Worm (Caenorhabditis elegans) whole organism, dauer: ENCODE results near the gene lbp-3.

Source experiments
- unc-62 ChIP-seq: sonication (generic microtip); optimal IDR thresholded peaks from 2 replicates; lab custom pipeline; 2017; ENCODE audit warnings: missing biosample characterization, missing genetic modification reagents, missing genetic modification characterization

lbp-3 gene

DNA sequence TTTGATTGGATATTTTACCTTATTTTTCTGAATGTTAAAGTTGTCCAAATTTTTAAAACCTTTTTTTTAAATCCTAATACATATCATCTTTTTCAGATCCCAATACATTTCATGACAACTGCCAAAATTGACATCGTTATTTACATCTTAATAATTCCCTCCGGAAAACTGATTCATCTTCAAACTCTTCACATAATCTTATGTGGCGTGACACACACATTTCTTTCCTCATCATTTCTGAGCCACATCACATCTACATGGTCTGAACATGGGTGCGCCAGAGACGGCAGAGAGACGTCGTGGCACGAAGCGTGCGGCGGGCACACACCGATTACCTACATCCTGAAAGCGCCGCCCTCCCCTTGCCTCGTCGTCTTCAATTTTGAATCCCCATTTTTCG is 4.7 kb upstream of the lbp-3 start, which contains the start of gene tba-9:
TSS of gene tba-9 (plus strand) at position 301 of the 400 bp plus-strand sequence.
- TF ChIP-seq unc-62 (GFP tag; lab: Kevin White, UChicago), result no peak

DNA sequence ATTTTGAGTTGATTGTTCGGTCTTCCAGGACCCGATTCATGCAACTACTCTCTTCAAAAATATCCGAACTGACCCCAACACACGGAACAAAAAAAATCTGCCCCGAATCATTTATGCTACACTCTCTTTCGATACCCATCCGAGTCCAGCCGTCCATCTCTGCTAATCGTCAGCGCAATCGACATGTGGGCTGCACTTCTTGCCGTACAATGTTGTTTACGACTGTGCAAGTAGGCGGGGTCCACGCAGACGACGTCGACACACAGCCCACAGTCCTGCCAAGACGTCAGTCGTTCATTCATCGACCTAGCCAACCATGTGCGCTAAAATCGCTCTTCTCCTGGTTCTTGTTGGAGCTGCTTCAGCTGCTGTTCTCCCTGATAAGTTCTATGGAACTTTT is 1.7 kb downstream of the lbp-3 start, which contains the start of gene lbp-1:
TSS of gene lbp-1 (plus strand) at position 301 of the 400 bp plus-strand sequence.
- TF ChIP-seq unc-62 (GFP tag; lab: Kevin White, UChicago), result no peak

DNA sequence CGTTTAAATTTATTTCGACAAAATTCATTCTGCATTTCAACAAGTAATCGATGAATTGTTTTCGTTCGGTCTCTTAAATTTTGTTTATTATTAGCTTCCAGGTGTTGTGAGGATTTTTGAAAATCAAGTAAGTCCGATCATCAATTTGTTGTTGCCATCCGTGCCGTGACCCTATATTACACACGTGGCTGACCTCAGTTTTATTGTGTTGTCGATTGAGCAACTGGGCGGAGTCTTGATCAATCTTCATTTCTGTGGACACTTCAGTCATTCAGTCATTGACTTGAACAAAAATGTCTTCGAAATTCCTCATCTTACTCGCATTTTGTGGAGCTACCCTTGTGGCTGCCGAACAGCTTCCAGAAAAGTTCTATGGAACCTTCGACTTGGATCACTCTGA is 3.3 kb downstream of the lbp-3 start, which contains the start of gene lbp-2:
TSS of gene lbp-2 (plus strand) at position 102 of the 400 bp plus-strand sequence.
- TF ChIP-seq unc-62 (GFP tag; lab: Kevin White, UChicago), result no peak

DNA sequence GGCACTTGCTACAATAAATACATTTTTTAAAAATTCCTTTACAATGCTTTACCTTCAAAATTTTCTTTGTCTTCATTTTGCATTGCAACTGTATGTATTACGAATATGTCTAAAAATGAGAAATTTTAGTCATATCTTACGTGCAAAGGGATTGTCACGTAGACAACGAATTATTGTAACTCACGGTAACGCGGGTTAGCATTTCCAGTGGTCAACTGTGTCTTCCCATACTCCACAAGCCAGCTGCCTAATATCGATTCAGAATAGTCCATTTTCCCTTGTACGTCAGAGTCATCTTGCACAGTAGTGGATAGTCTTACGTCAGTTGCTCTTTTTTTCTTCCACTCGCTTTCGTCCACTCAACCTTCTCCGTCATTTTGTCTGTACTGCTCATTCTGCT is 5.4 kb downstream of the lbp-3 start, which contains the start of gene fbxb-71:
TSS of gene fbxb-71 (plus strand) at position 301 of the 400 bp plus-strand sequence.
- TF ChIP-seq unc-62 (GFP tag; lab: Kevin White, UChicago), result no peak

DNA sequence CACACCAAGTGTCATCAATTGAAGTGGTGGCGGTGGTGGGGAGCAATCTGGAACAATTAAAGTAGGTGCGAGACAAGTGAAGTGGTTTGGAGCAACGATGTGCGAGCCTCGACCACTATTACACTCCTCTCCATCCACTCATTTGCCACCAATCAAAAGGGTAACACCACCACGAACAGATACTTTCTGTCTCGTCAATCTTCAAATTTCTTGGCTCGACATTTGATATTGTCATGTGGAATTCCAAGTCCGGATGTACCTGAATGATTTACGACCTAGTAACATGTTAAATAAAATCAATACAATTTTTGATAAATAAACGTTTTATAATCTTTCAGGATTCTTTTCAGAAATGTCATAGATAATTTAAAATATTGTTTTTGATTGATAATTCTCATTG is 13.6 kb downstream of the lbp-3 start, which contains the start of gene sul-1:
TSS of gene sul-1 (minus strand) at position 101 of the 400 bp plus-strand sequence.
- TF ChIP-seq unc-62 (GFP tag; lab: Kevin White, UChicago), result no peak

DNA sequence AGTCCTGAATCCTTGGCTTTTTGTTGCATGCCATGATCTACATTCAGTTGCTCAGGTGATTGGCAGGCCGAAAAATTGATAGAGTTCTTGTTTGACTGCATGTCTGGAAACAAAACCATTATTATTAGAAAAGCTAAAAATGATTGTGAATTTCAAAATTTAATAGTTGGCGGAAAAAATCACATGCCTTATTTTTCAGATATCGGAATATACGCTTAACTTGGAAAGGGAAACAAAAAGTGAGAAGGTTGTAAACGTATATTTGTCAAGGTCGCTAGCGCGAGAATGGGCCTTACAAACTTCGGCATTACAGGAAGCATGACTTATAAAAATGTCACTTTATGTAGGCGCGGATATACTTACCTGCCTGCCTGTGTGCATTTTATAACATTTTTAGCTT is 14.5 kb downstream of the lbp-3 start, which contains the start of gene K09C4.9:
TSS of gene K09C4.9 (minus strand) at position 101 of the 400 bp plus-strand sequence.
- TF ChIP-seq unc-62 (GFP tag; lab: Kevin White, UChicago), result no peak

DNA sequence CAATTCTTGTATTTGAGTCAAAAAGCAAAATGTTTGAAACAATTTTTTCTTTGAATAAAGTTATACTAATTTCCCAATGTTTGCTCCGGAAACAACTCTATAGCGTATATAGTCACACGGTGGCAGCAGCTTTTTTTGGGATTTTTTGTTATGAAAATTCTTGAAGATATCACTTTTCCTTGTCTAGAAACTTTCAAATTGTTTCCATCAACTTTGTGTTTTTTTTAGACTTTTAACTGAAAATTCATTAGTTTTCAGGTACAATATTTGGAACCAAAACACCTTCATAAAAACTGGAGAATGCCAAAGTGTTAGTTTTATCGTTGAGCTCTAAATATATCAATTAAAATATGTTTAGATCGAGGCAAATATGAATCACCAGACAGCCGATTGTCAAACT is 15.4 kb downstream of the lbp-3 start, which contains the start of gene K09C4.7:
TSS of gene K09C4.7 (plus strand) at position 301 of the 400 bp plus-strand sequence.
- TF ChIP-seq unc-62 (GFP tag; lab: Kevin White, UChicago), result no peak

DNA sequence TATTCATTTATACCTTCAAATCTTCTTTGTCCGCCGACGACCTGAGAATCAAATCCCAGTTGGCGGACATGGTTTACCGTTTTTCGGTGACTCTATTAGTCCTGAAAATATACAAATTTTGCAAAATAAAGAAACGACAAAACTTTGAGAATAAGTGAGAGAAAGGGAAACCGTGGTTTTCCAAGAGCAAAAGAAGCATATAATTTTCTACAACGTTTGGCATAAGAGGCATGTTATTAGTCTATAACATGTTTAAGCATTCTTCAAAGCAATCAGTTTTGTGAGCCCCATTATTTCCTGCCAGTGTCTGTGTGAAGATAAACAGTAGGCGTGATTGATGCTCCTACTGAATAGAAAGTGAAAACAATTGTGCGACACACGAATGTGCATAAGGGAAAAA is 23.0 kb downstream of the lbp-3 start, which contains the start of gene K09C4.10:
TSS of gene K09C4.10 (minus strand) at position 101 of the 400 bp plus-strand sequence.
- TF ChIP-seq unc-62 (GFP tag; lab: Kevin White, UChicago), result no peak

DNA sequence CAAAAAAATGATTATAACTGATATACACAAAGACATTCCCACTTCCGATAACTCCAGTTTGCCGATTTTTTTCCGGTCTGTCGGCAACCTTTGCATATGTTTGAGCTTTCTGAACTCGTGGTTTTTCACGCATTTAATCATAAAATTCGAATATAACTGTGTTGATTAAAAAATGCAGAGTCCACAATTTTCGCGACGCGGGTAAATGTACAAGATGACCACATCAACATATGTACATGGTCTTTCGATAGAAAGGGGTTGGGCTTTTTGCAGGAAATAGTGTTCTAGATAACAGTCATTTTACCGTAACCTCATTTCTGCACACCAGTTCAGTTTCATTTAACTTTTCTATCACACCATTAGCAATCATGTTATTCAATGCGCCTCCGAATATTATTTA is 25.1 kb downstream of the lbp-3 start, which contains the start of gene K09C4.5:
TSS of gene K09C4.5 (plus strand) at position 326 of the 400 bp plus-strand sequence.
- no peak for TF ChIP-seq unc-62 (GFP tag; lab: Kevin White, UChicago)

DNA sequence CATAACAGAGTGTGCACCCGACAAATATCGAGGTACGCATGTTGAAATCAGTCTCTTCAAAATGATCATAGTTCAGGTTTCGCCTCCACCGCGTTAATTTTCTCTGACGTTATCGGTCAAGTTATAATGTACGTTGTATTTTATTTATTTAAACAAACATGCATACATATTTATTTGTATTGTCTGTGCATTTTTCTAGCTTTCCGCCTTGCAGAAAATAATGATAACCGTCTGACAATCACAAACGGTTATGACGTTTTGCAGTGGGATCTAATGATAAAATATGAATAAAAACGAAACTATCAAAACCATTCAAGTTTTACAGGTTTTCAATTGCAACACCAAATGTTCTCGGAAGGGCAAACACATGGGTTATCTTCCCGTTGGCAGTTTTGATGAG is 26.0 kb downstream of the lbp-3 start:
- no peak for TF ChIP-seq unc-62 (GFP tag; lab: Kevin White, UChicago)

DNA sequence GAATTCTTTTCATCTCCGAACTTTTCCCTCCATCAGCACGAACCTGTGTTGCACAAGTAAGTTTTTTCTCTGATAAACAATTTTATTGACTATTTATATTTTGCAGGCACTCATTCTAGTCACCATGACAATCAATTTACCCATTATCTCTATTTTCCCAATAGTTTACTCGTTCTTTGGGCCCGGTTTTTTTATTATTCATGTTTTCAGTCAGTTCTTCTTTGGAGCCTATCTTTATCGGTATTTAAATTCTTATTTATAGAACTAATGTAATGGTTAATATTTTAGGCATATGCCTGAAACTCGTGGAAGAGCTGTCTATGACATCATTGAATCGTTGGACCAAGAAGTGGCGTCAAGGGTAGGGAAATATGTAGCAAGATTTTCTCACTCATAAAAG is 27.8 kb downstream of the lbp-3 start:
- TF ChIP-seq unc-62 (GFP tag; lab: Kevin White, UChicago), result no peak

DNA sequence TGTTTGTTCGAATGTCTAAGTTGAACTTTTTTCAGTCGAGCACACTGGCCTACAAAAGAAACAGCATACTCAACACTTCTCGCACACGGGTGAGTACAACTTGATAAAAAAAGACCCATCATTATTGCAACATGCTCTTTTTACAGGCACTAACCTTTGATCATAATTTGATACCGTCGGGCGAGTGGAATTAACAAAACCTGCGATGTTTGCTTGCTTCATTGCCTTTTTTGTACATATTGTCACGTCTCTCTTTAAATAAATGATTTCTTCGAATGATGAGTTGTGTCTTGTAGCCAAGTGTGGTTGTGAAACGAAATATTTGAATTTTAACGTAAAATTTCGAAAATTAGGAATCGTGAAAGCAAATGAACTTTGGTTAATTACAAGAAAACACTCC is 28.3 kb downstream of the lbp-3 start:
- TF ChIP-seq unc-62 (GFP tag; lab: Kevin White, UChicago), result no peak

DNA sequence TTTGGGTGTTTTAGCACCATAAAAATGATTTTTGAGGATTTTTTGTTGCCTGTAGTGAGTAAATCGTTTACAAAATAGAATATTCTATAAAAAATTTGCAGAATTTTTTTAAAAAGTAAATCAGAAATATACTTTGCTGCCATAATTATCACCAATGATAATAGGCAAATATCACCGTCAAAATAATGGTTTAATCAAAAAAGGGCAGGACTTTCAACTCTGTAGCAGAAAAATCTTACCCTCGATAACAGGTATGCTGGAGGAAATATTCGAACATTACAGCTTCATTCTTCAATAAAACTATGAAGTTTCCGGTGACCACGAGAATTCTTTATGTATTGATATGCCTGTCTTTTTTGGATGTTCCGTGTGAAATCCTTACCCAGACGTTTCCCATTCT is 32.0 kb downstream of the lbp-3 start, which contains the start of gene K09C4.4:
TSS of gene K09C4.4 (plus strand) at position 301 of the 400 bp plus-strand sequence.
- TF ChIP-seq unc-62 (GFP tag; lab: Kevin White, UChicago), result no peak

DNA sequence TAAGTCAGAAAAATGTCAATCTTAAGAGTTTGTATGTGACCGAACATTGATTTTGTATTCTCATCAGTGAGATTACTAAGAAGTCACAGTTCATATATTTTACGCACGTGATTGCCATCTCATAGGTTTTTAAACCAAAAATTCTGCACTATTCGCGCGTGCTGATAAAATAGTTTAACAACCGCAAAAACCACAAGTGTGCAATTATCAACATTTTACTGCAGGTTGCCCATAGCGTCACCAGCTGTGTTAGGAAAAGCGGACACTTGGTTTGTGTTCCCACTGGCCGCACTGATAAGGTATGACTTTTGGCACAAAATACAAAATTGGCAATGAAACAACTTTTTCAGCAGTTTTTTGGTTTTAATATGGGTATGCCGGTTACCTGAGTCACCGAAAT is 33.0 kb downstream of the lbp-3 start:
- TF ChIP-seq unc-62 (GFP tag; lab: Kevin White, UChicago), result no peak

DNA sequence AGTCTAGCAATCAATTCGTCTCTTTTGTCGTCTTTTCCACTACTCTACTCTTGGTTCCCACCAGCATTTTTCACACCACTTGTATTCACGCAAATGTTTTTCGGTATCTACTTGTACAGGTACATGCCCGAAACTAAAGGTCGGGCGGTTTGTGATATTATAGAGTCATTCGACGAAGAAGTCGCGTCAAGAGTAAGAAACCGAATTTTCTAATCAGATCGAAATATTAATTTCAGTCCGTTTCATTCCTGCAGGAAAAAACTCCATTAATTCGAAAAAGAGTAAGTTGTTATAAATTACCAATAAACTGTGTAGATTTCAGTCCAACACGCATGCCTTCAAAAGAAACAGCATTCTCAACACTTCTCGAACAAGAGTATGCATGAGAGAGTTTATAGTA is 34.8 kb downstream of the lbp-3 start:
- TF ChIP-seq unc-62 (GFP tag; lab: Kevin White, UChicago), result no peak

DNA sequence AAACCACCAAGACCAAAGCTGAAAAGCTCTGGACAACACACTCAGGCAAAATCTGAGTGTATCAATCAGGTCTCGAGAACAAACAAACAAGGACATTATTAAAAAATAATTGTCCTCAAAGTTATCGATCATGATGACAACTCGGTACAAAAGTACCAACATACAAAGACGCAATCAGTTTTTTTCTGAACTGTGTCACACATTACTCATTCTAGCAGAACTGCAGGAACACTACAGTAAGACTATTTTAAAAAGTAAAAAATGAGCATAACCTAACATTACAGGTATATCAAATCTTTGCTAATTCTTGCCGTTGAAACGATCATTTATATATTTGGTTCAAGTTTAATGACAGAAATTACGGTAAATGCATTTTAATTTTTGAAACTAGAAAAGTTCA is 39.0 kb downstream of the lbp-3 start, which contains the start of gene K09C4.2:
TSS of gene K09C4.2 (plus strand) at position 301 of the 400 bp plus-strand sequence.
- no peak for TF ChIP-seq unc-62 (GFP tag; lab: Kevin White, UChicago)

DNA sequence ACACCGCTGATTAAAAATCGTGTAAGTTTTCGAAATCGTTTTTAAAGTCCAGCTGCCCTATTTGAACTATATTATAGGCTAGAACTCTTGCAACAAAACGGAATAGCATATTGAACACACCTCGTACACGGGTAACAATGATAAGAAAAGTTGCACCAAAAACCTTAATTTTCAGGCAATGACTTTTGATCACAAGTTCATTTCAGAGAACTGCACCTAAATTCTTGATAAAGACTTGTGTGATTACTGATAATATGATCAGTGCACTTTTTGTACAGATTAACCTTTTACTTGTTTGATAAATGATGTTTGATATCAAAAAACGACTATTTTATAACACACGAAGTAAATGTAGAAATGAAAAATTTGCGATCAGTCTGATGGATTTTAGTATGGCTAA is 40.6 kb downstream of the lbp-3 start:
- TF ChIP-seq unc-62 (GFP tag; lab: Kevin White, UChicago), result no peak
